Fruit fly (Drosophila melanogaster) whole organism, embryonic: Measurements from ENCODE around the gene CG3040.
A peak's percentile ranks its signal among the peaks of the same experiment; 100 is the strongest.

Experiments
- Ada2b ChIP-seq: fragments of 200-800 bp; sonication (Bioruptor generic); IDR thresholded peaks from 2 replicates; pipeline ENCODE4 v1.3.6; 2022; ENCODE audit warnings: missing biosample characterization, missing genetic modification characterization
- Antp ChIP-seq: fragments of 200-800 bp; sonication (Bioruptor generic); optimal IDR thresholded peaks from 3 replicates; lab custom pipeline; 2016; ENCODE audit warnings: missing biosample characterization, missing genetic modification characterization
- Awh ChIP-seq: fragments of 200-800 bp; sonication (Bioruptor generic); IDR thresholded peaks from 2 replicates; pipeline ENCODE4, ENCODE4 v1.3.6; 2022; ENCODE audit warnings: missing biosample characterization, missing genetic modification characterization
- CG10431 ChIP-seq: fragments of 200-800 bp; sonication (Bioruptor generic); optimal IDR thresholded peaks from 3 replicates; lab custom pipeline; 2018; ENCODE audit warnings: missing biosample characterization, mild to moderate bottlenecking, missing genetic modification characterization
- CG12104 ChIP-seq: fragments of 200-800 bp; sonication (Bioruptor generic); optimal IDR thresholded peaks from 3 replicates; lab custom pipeline; 2016; ENCODE audit warnings: missing biosample characterization, missing genetic modification characterization
- CG14710 ChIP-seq: fragments of 200-800 bp; sonication (Bioruptor generic); optimal IDR thresholded peaks from 3 replicates; lab custom pipeline; 2019; ENCODE audit warnings: missing biosample characterization, mild to moderate bottlenecking, missing genetic modification characterization, moderate library complexity
- CG1529 ChIP-seq: fragments of 200-800 bp; sonication (Bioruptor generic); optimal IDR thresholded peaks from 3 replicates; lab custom pipeline; 2018; ENCODE audit warnings: missing biosample characterization, missing genetic modification characterization
- CG16863 ChIP-seq: fragments of 200-800 bp; sonication (Bioruptor generic); optimal IDR thresholded peaks from 3 replicates; lab custom pipeline; 2016; ENCODE audit warnings: missing biosample characterization, missing genetic modification characterization
- CG17328 ChIP-seq: fragments of 200-800 bp; sonication (Bioruptor generic); IDR thresholded peaks from 2 replicates; pipeline ENCODE4 v1.3.6; 2022; ENCODE audit warnings: missing biosample characterization, missing genetic modification characterization
- CG17912 ChIP-seq: fragments of 200-800 bp; sonication (Bioruptor generic); optimal IDR thresholded peaks from 2 replicates; lab custom pipeline; 2018; ENCODE audit warnings: missing biosample characterization, mild to moderate bottlenecking, missing genetic modification characterization
- CG2202 ChIP-seq: fragments of 200-800 bp; sonication (Bioruptor generic); optimal IDR thresholded peaks from 2 replicates; lab custom pipeline; 2018; ENCODE audit warnings: missing biosample characterization, mild to moderate bottlenecking, missing genetic modification characterization
- CG4360 ChIP-seq: fragments of 200-800 bp; sonication (Bioruptor generic); IDR thresholded peaks from 2 replicates; pipeline ENCODE4 v1.3.6; 2022; ENCODE audit warnings: missing biosample characterization, missing genetic modification characterization
- CG4820 ChIP-seq: fragments of 200-800 bp; sonication (Bioruptor generic); optimal IDR thresholded peaks from 3 replicates; lab custom pipeline; 2016; ENCODE audit warnings: missing biosample characterization, missing genetic modification characterization
- CG6689 ChIP-seq: fragments of 200-800 bp; sonication (Bioruptor generic); IDR thresholded peaks from 2 replicates; pipeline ENCODE4 v1.3.6; 2022; ENCODE audit warnings: missing biosample characterization, missing genetic modification characterization
- CG6854 ChIP-seq: fragments of 200-800 bp; sonication (Bioruptor generic); optimal IDR thresholded peaks from 3 replicates; lab custom pipeline; 2017; ENCODE audit warnings: missing biosample characterization, mild to moderate bottlenecking, missing genetic modification characterization
- Chrac-16 ChIP-seq: fragments of 200-800 bp; sonication (Bioruptor generic); optimal IDR thresholded peaks from 3 replicates; lab custom pipeline; 2016; ENCODE audit warnings: missing biosample characterization, missing genetic modification characterization
- D ChIP-seq, 2 experiments: fragments of 200-800 bp in 1 of 2; fragments of >200 bp in 1 of 2; sonication (Bioruptor generic) in 1 of 2; optimal IDR thresholded peaks; 2 replicates in 1 of 2; 3 replicates in 1 of 2; lab custom pipeline; 2017; ENCODE audit warnings: mild to moderate bottlenecking in 1 of 2, missing biosample characterization in 1 of 2, missing genetic modification characterization in 1 of 2, missing genetic modification reagents in 1 of 2
- D19A ChIP-seq: fragments of 200-800 bp; optimal IDR thresholded peaks from 3 replicates; lab custom pipeline; 2019; ENCODE audit warnings: missing biosample characterization, mild to moderate bottlenecking, missing genetic modification characterization, moderate library complexity
- Dek ChIP-seq: fragments of 200-800 bp; sonication (Bioruptor generic); optimal IDR thresholded peaks from 3 replicates; lab custom pipeline; 2019; ENCODE audit warnings: missing biosample characterization, mild to moderate bottlenecking, missing genetic modification characterization, moderate library complexity
- Gug ChIP-seq: fragments of 200-800 bp; sonication (Bioruptor generic); IDR thresholded peaks from 4 replicates; pipeline ENCODE4 v1.3.6; 2022; ENCODE audit warnings: missing biosample characterization, missing genetic modification characterization
- H15 ChIP-seq: fragments of 200-800 bp; sonication (Bioruptor generic); IDR thresholded peaks from 3 replicates; pipeline ENCODE4 v1.3.6; 2022; ENCODE audit warnings: missing biosample characterization, missing genetic modification characterization
- Hmx ChIP-seq: fragments of 200-800 bp; sonication (Bioruptor generic); optimal IDR thresholded peaks from 2 replicates; lab custom pipeline; 2016; ENCODE audit warnings: missing biosample characterization, missing genetic modification characterization
- Lhr ChIP-seq: fragments of 200-800 bp; sonication (Bioruptor generic); optimal IDR thresholded peaks from 3 replicates; lab custom pipeline; 2017; ENCODE audit warnings: mild to moderate bottlenecking, missing biosample characterization, missing genetic modification reagents, missing genetic modification characterization
- MTF-1 ChIP-seq: fragments of 200-800 bp; sonication (Bioruptor generic); optimal IDR thresholded peaks from 2 replicates; lab custom pipeline; 2018; ENCODE audit warnings: missing biosample characterization, mild to moderate bottlenecking, missing genetic modification characterization, borderline replicate concordance
- NFAT ChIP-seq: fragments of 200-800 bp; sonication (Bioruptor generic); IDR thresholded peaks from 2 replicates; pipeline ENCODE4 v1.3.6; 2022; ENCODE audit warnings: missing biosample characterization, missing genetic modification characterization
- Sry-δ ChIP-seq: fragments of 200-800 bp; sonication (Bioruptor generic); optimal IDR thresholded peaks from 2 replicates; lab custom pipeline; 2016; ENCODE audit warnings: missing biosample characterization, missing genetic modification characterization
- TFAM ChIP-seq: fragments of 200-800 bp; sonication (Bioruptor generic); optimal IDR thresholded peaks from 2 replicates; lab custom pipeline; 2017; ENCODE audit warnings: missing biosample characterization, missing genetic modification characterization, inconsistent platforms
- ap ChIP-seq: fragments of 200-800 bp; sonication (Bioruptor generic); IDR thresholded peaks from 2 replicates; pipeline ENCODE4 v1.3.6; 2022; ENCODE audit warnings: missing biosample characterization, missing genetic modification characterization
- ara ChIP-seq: fragments of 200-800 bp; sonication (Bioruptor generic); IDR thresholded peaks from 2 replicates; pipeline ENCODE4 v1.3.6; 2022; ENCODE audit warnings: missing biosample characterization, missing genetic modification characterization
- bowl ChIP-seq: fragments of 200-800 bp; sonication (Bioruptor generic); IDR thresholded peaks from 2 replicates; pipeline ENCODE4 v1.3.6; 2022; ENCODE audit warnings: missing biosample characterization, missing genetic modification characterization
- crp ChIP-seq, 2 experiments: fragments of 200-800 bp; sonication (Bioruptor generic); optimal IDR thresholded peaks; 2 replicates in 1 of 2; 3 replicates in 1 of 2; lab custom pipeline; 2017; ENCODE audit warnings: missing biosample characterization in 2 of 2, missing genetic modification characterization in 2 of 2, mild to moderate bottlenecking in 1 of 2, moderate library complexity in 1 of 2
- dati ChIP-seq: fragments of 200-800 bp; sonication (Bioruptor generic); IDR thresholded peaks from 2 replicates; pipeline ENCODE4 v1.3.6; 2022; ENCODE audit warnings: missing biosample characterization, missing genetic modification characterization
- gro ChIP-seq: fragments of 200-800 bp; sonication (Bioruptor generic); optimal IDR thresholded peaks from 2 replicates; lab custom pipeline; 2016; ENCODE audit warnings: missing biosample characterization, missing genetic modification characterization
- gsb-n ChIP-seq: fragments of 200-800 bp; sonication (Bioruptor generic); optimal IDR thresholded peaks from 3 replicates; lab custom pipeline; 2018; ENCODE audit warnings: missing biosample characterization, mild to moderate bottlenecking, missing genetic modification characterization
- insv ChIP-seq, 2 experiments: fragments of 200-800 bp; sonication (Bioruptor generic); optimal IDR thresholded peaks; 3 replicates each; lab custom pipeline; 2016 to 2018; ENCODE audit warnings: missing biosample characterization in 2 of 2, missing genetic modification characterization in 2 of 2
- lilli ChIP-seq: fragments of 200-800 bp; sonication (Bioruptor generic); optimal IDR thresholded peaks from 3 replicates; lab custom pipeline; 2016; ENCODE audit warnings: missing biosample characterization, missing genetic modification characterization
- lov ChIP-seq, 2 experiments: fragments of 200-800 bp in 1 of 2; fragments of >200 bp in 1 of 2; sonication (Bioruptor generic) in 1 of 2; IDR thresholded peaks in 1 of 2; optimal IDR thresholded peaks in 1 of 2; 2 replicates in 1 of 2; 3 replicates in 1 of 2; pipeline versions ENCODE4 v1.3.6 to Lab custom; 2017 to 2022; ENCODE audit warnings: missing biosample characterization in 1 of 2, missing genetic modification characterization in 1 of 2
- nau ChIP-seq: fragments of 200-800 bp; sonication (Bioruptor generic); optimal IDR thresholded peaks from 3 replicates; lab custom pipeline; 2017; ENCODE audit warnings: missing biosample characterization, mild to moderate bottlenecking, missing genetic modification characterization, missing genetic modification reagents
- odd ChIP-seq: fragments of 200-800 bp; sonication (Bioruptor generic); optimal IDR thresholded peaks from 2 replicates; lab custom pipeline; 2017; ENCODE audit warnings: missing biosample characterization, mild to moderate bottlenecking, missing genetic modification characterization
- pfk ChIP-seq: fragments of 200-800 bp; sonication (Bioruptor generic); optimal IDR thresholded peaks from 2 replicates; lab custom pipeline; 2018; ENCODE audit warnings: missing biosample characterization, mild to moderate bottlenecking, missing genetic modification characterization, moderate library complexity
- sens ChIP-seq: fragments of 200-800 bp; sonication (Bioruptor generic); peaks from one replicate; lab custom pipeline; 2016; ENCODE audit warnings: missing biosample characterization, missing genetic modification characterization
- shn ChIP-seq: fragments of 200-800 bp; sonication (Bioruptor generic); optimal IDR thresholded peaks from 3 replicates; lab custom pipeline; 2016; ENCODE audit warnings: missing biosample characterization, missing genetic modification characterization
- ssp ChIP-seq: fragments of 200-800 bp; sonication (Bioruptor generic); IDR thresholded peaks from 2 replicates; pipeline ENCODE4 v1.3.6; 2022; ENCODE audit warnings: missing biosample characterization, missing genetic modification characterization
- stc ChIP-seq: fragments of 200-800 bp; sonication (Bioruptor generic); IDR thresholded peaks from 2 replicates; pipeline ENCODE4 v1.3.6; 2022; ENCODE audit warnings: missing biosample characterization, missing genetic modification characterization
- tio ChIP-seq: fragments of 200-800 bp; sonication (Bioruptor generic); optimal IDR thresholded peaks from 2 replicates; lab custom pipeline; 2017; ENCODE audit warnings: missing biosample characterization, missing genetic modification characterization, inconsistent platforms
- tll ChIP-seq, 2 experiments: fragments of 200-800 bp in 1 of 2; fragments of >200 bp in 1 of 2; sonication (Bioruptor generic) in 1 of 2; optimal IDR thresholded peaks; 2 replicates each; lab custom pipeline; 2017 to 2019; ENCODE audit warnings: missing biosample characterization in 2 of 2, missing genetic modification characterization in 2 of 2, mild to moderate bottlenecking in 1 of 2, moderate library complexity in 1 of 2
- trem ChIP-seq: fragments of 200-800 bp; optimal IDR thresholded peaks from 3 replicates; lab custom pipeline; 2019; ENCODE audit warnings: missing biosample characterization, mild to moderate bottlenecking, missing genetic modification characterization, moderate library complexity
- twi ChIP-seq: fragments of 200-800 bp; optimal IDR thresholded peaks from 2 replicates; lab custom pipeline; 2019; ENCODE audit warnings: missing biosample characterization, mild to moderate bottlenecking, missing genetic modification characterization, moderate library complexity
- zfh2 ChIP-seq: fragments of 200-800 bp; sonication (Bioruptor generic); optimal IDR thresholded peaks from 2 replicates; lab custom pipeline; 2016; ENCODE audit warnings: missing biosample characterization, missing genetic modification characterization

The CG3040 gene

DNA sequence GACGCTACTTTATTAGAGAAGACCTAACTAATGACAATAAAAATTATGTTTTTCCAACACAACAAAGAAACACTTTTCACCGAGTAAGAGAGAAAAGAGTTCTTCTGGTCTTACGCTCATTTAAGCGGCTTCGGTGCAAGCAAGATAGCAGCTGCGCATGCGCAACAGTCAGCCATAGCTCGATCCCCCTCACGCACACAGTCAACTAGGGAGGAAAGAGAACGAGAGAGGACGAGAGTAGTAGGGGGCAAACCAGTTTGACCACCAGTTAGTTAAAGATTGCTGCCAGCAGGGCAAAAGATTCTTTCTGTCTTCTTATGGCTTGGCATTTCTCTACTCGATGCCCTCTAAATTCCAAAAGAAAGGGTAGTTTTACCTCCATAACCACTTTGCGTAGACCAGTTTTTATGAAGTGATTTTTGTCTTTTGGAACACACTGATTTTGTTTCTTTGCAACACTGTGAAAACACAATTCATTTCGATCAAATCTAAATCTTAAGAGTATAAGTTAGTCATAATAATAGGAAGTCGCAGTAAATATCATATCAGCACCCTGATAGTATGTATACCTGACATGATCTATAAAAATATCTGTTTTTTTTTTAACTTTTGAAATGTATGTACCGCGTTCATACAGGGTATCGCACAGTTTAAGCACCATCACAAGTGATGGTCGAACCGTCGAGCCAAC is 27.4 kb upstream of the CG3040 start (continued):
- TF ChIP-seq CG17912, result no peak
- no peak for TF ChIP-seq CG2202
- TF ChIP-seq TFAM (GFP tag; lab: Kevin White, UChicago), result no peak
- peak; percentile 0 for TF ChIP-seq zfh2 (GFP tag; lab: Kevin White, UChicago)
- TF ChIP-seq CG16863 (GFP tag; lab: Kevin White, UChicago), result no peak
- TF ChIP-seq Dek (tag; lab: Kevin White, UChicago), result no peak
- TF ChIP-seq dati (GFP tag; lab: Robert Waterston, UW), result no peak
- peak; percentile 17 for TF ChIP-seq Sry-δ (GFP tag; lab: Kevin White, UChicago)
- no peak for TF ChIP-seq Ada2b (GFP tag; lab: Robert Waterston, UW)
- no peak for TF ChIP-seq Awh (GFP tag; lab: Robert Waterston, UW)
- TF ChIP-seq CG17328 (GFP tag; lab: Robert Waterston, UW), result no peak
- no peak for TF ChIP-seq lov (optimal IDR thresholded peaks at IDR 0.05; lab: Kevin White, UChicago)
- TF ChIP-seq lov (GFP tag; IDR thresholded peaks at IDR 0.05; lab: Robert Waterston, UW), result no peak
- TF ChIP-seq pfk (GFP tag; lab: Kevin White, UChicago), result peak; percentile 68
- TF ChIP-seq CG12104 (GFP tag; lab: Kevin White, UChicago), result no peak
- no peak for TF ChIP-seq Lhr
- no peak for TF ChIP-seq tll (GFP tag; optimal IDR thresholded peaks at IDR 0.05; lab: Kevin White, UChicago)
- no peak for TF ChIP-seq H15 (GFP tag; lab: Robert Waterston, UW)
- no peak for TF ChIP-seq CG10431
- no peak for TF ChIP-seq CG1529 (GFP tag; lab: Kevin White, UChicago)
- TF ChIP-seq CG6854 (GFP tag; lab: Kevin White, UChicago), result no peak
- TF ChIP-seq tio, result peak; percentile 30
- no peak for TF ChIP-seq gsb-n
- no peak for TF ChIP-seq D (optimal IDR thresholded peaks at IDR 0.05; lab: Kevin White, UChicago)
- no peak for TF ChIP-seq D (GFP tag; optimal IDR thresholded peaks at IDR 0.05; lab: Kevin White, UChicago)
- TF ChIP-seq odd (GFP tag; lab: Kevin White, UChicago), result peak; percentile 3
- TF ChIP-seq trem, result no peak
- TF ChIP-seq sens, result peak; percentile 81
- TF ChIP-seq gro (GFP tag; lab: Kevin White, UChicago), result no peak
- no peak for TF ChIP-seq CG6689 (GFP tag; lab: Robert Waterston, UW)
- no peak for TF ChIP-seq twi
- TF ChIP-seq crp (GFP tag; optimal IDR thresholded peaks at IDR 0.05; lab: Kevin White, UChicago), result no peak
- no peak for TF ChIP-seq ap (GFP tag; lab: Robert Waterston, UW)
- TF ChIP-seq stc (GFP tag; lab: Robert Waterston, UW), result 0 out of 2 replicates have a peak, but pooled peaks have one; percentile 11
- TF ChIP-seq Antp (GFP tag; lab: Kevin White, UChicago), result no peak
- TF ChIP-seq lilli, result peak; percentile 28
- no peak for TF ChIP-seq MTF-1 (GFP tag; lab: Kevin White, UChicago)
- no peak for TF ChIP-seq bowl
- peak; percentile 37 for TF ChIP-seq shn (GFP tag; lab: Kevin White, UChicago)
- TF ChIP-seq NFAT (GFP tag; lab: Robert Waterston, UW), result no peak
- no peak for TF ChIP-seq Chrac-16 (GFP tag; lab: Kevin White, UChicago)
- TF ChIP-seq insv (GFP tag; optimal IDR thresholded peaks at IDR 0.05; lab: Kevin White, UChicago), result no peak
- 0 out of 4 replicates have a peak, but pooled peaks have one; percentile 2 for TF ChIP-seq Gug (GFP tag; lab: Robert Waterston, UW)
- TF ChIP-seq Hmx, result no peak
- TF ChIP-seq ssp (GFP tag; lab: Robert Waterston, UW), result no peak
- TF ChIP-seq ara (GFP tag; lab: Robert Waterston, UW), result no peak
- peak; percentile 65 for TF ChIP-seq D19A (tag; lab: Kevin White, UChicago)
- no peak for TF ChIP-seq CG4360 (GFP tag; lab: Robert Waterston, UW)
- no peak for TF ChIP-seq CG4820
- TF ChIP-seq nau, result no peak
- peak; percentile 48 for TF ChIP-seq CG14710 (tag; lab: Kevin White, UChicago)
